Worm (Caenorhabditis elegans): ENCODE data around the gene trm-2A.

Gene trm-2A

ce11 chrV:904232-904983 lies at the start of gene trm-2A (continued):
- TF ChIP-seq hlh-30 (tag; optimal IDR thresholded peaks at IDR 0.05; ENCODE audit: insufficient read depth): peak; percentile 76
- TF ChIP-seq dpl-1 (GFP tag; optimal IDR thresholded peaks at IDR 0.05): peak; percentile 95
- TF ChIP-seq unc-62 (GFP tag; optimal IDR thresholded peaks at IDR 0.05 in 1 of 2): no peak
- no peak for TF ChIP-seq unc-62 (tag; optimal IDR thresholded peaks at IDR 0.05)
- peak; percentile 67 for TF ChIP-seq nhr-28 (tag; optimal IDR thresholded peaks at IDR 0.05)
- TF ChIP-seq mes-2 (tag; optimal IDR thresholded peaks at IDR 0.05; ENCODE audit: poor library complexity, severe bottlenecking): peak; percentile 93
- peak; percentile 98 for TF ChIP-seq lin-38 (GFP tag; IDR thresholded peaks at IDR 0.05)

DNA sequence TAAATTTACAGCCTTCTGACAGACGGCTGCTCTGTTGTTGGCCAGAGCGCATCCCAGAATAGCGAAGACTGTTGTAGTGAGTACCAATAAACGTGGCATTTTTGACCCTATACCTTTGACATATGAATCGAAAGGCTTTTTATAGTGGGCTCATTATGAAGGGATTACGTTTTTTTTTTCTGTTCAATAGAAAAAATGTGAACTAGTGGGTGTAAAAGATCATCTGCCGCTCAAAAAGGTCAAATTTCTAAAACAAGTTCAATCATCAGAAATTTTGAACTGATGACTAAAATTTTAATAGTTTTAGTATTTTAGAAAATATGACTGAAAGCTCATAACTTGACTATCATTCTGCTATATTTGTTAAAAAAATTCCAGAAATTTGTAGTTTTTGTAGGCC lies 49.8 kb upstream of the trm-2A start, which contains the start of gene K09C6.9:
TSS of gene K09C6.9 (minus strand) at position 101 of the 400 bp plus-strand sequence.
- TF ChIP-seq mxl-2 (GFP tag; conservative IDR thresholded peaks at IDR 0.05): no peak
- TF ChIP-seq snpc-1.2 (GFP tag; IDR thresholded peaks at IDR 0.05): no peak
- no peak for TF ChIP-seq lin-13 (GFP tag; optimal IDR thresholded peaks at IDR 0.05)
- no peak for TF ChIP-seq lin-29 (GFP tag; IDR thresholded peaks at IDR 0.05)
- TF ChIP-seq mep-1 (tag; optimal IDR thresholded peaks at IDR 0.05): no peak
- no peak for TF ChIP-seq ceh-44 (GFP tag; IDR thresholded peaks at IDR 0.05)
- no peak for TF ChIP-seq rbr-2 (tag; optimal IDR thresholded peaks at IDR 0.05)
- TF ChIP-seq nhr-28 (tag; optimal IDR thresholded peaks at IDR 0.05): no peak

DNA sequence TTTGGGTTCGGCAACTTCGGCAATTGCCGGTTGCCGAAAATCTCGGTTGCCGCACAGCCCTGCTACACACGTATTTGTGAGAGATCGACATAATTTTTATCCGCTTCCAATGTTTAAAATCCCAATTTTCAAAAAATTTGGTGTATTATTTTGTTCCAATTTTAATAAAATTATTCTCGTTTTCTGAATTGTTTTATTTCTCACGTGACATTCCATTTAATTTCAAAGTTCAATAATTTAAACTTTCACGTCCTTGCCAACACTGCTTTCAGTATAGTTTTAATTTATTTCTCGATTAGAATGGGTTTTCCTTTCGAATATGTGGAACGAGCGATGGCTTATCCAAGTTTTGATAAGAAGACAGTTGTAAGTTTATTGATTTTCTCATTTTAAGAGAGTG lies 48.2 kb upstream of the trm-2A start, which contains the start of gene K09C6.2:
TSS of gene K09C6.2 (plus strand) at position 301 of the 400 bp plus-strand sequence.
- TF ChIP-seq pqm-1 (tag; optimal IDR thresholded peaks at IDR 0.05) (no peak), rbr-2 (tag; optimal IDR thresholded peaks at IDR 0.05) (no peak), Y75B8A.6 (GFP tag; IDR thresholded peaks at IDR 0.05) (no peak), lin-13 (GFP tag; optimal IDR thresholded peaks at IDR 0.05) (no peak), nhr-77 (tag; optimal IDR thresholded peaks at IDR 0.05) (no peak), snpc-1.2 (GFP tag; IDR thresholded peaks at IDR 0.05) (no peak), tra-1 (GFP tag; IDR thresholded peaks at IDR 0.05) (no peak), dmd-9 (GFP tag; IDR thresholded peaks at IDR 0.05) (no peak), daf-8 (GFP tag; IDR thresholded peaks at IDR 0.05) (no peak)

- TF ChIP-seq F10B5.3 (tag; optimal IDR thresholded peaks at IDR 0.05) (no peak), daf-16 (GFP tag; optimal IDR thresholded peaks at IDR 0.05) (no peak), daf-16 (tag; optimal IDR thresholded peaks at IDR 0.05) (no peak), hlh-11 (tag; optimal IDR thresholded peaks at IDR 0.05) (no peak), madf-5 (GFP tag; IDR thresholded peaks at IDR 0.05) (no peak; a peak in 1 of 4 replicates), lim-7 (GFP tag; IDR thresholded peaks at IDR 0.05) (peak; percentile 40; the same call in 1 of the 2 replicates), lir-3 (tag; optimal IDR thresholded peaks at IDR 0.05) (no peak), zip-2 (tag; optimal IDR thresholded peaks at IDR 0.05) (no peak), duxl-1 (tag; optimal IDR thresholded peaks at IDR 0.05; ENCODE audit: poor library complexity) (no peak), egl-27 (tag; optimal IDR thresholded peaks at IDR 0.05) (no peak), fkh-10 (GFP tag; optimal IDR thresholded peaks at IDR 0.05) (no peak), nhr-76 (tag; optimal IDR thresholded peaks at IDR 0.05) (no peak), php-3 (GFP tag; IDR thresholded peaks at IDR 0.05) (no peak), hlh-30 (tag; optimal IDR thresholded peaks at IDR 0.05; ENCODE audit: insufficient read depth) (no peak), mxl-3 (GFP tag; optimal IDR thresholded peaks at IDR 0.05) (no peak), nhr-111 (GFP tag; optimal IDR thresholded peaks at IDR 0.05) (no peak), daf-19 (GFP tag; conservative IDR thresholded peaks at IDR 0.05) (no peak), nhr-28 (tag; optimal IDR thresholded peaks at IDR 0.05) (no peak), set-16 (GFP tag; IDR thresholded peaks at IDR 0.05) (no peak), daf-12 (tag; optimal IDR thresholded peaks at IDR 0.05) (no peak), attf-4 (tag; optimal IDR thresholded peaks at IDR 0.05) (no peak), ceh-32 (tag; optimal IDR thresholded peaks at IDR 0.05; ENCODE audit: poor library complexity) (no peak), dmd-9 (GFP tag; IDR thresholded peaks at IDR 0.05) (no peak), lin-38 (GFP tag; IDR thresholded peaks at IDR 0.05) (peak; percentile 74), dve-1 (tag; optimal IDR thresholded peaks at IDR 0.05; ENCODE audit: insufficient read depth) (no peak), lin-39 (tag; optimal IDR thresholded peaks at IDR 0.05) (no peak), dpl-1 (GFP tag; optimal IDR thresholded peaks at IDR 0.05) (no peak), lin-15B (tag; optimal IDR thresholded peaks at IDR 0.05) (no peak), unc-62 (GFP tag; optimal IDR thresholded peaks at IDR 0.05 in 1 of 2) (no peak), unc-62 (tag; optimal IDR thresholded peaks at IDR 0.05) (no peak)
These were observed 45.8 kb upstream of the trm-2A start for ce11 chrV:858841-859456.
